Worm (Caenorhabditis elegans) whole organism, L4/young adult: Measurements from ENCODE around the gene egas-4.

Experiments
- W03F9.2 ChIP-seq: fragments of 150-350 bp; optimal IDR thresholded peaks from 2 replicates; lab custom pipeline; 2014; ENCODE audit warnings: missing biosample characterization, missing genetic modification characterization
- dao-5 ChIP-seq: sonication (generic microtip); optimal IDR thresholded peaks from 2 replicates; lab custom pipeline; 2016; ENCODE audit warnings: missing genotype, missing genetic modification characterization, moderate library complexity, missing compliant biosample characterization
- him-1 ChIP-seq: sonication (generic microtip); optimal IDR thresholded peaks from 2 replicates; lab custom pipeline; 2016; ENCODE audit warnings: missing genotype, missing genetic modification reagents, missing genetic modification characterization, missing compliant biosample characterization

The egas-4 gene

DNA sequence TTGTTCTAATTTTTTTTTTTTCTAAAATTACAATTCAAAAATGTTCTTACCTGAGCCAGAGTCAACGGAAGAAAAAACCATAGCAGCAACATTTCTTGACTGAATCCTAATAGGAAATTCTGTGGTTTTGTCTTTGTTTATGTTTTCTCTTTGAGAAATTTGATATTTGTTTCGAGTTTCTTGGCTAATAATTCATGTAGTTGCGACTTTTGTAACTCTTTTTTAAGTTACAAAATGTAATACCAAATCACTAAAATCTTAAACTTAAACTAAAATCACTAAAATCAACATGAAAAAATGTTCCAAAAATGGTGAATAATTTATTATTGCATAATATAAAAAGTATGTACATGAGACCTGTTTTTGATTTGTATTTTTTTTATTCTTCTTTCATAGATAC lies at the start of gene egas-4:
TSS of gene egas-4 (minus strand) at position 101 of the 400 bp plus-strand sequence.
- TF ChIP-seq him-1 (tag; lab: Kevin White, UChicago) (no peak), W03F9.2 (tag; lab: Kevin White, UChicago) (no peak), dao-5 (tag; lab: Kevin White, UChicago) (no peak)

DNA sequence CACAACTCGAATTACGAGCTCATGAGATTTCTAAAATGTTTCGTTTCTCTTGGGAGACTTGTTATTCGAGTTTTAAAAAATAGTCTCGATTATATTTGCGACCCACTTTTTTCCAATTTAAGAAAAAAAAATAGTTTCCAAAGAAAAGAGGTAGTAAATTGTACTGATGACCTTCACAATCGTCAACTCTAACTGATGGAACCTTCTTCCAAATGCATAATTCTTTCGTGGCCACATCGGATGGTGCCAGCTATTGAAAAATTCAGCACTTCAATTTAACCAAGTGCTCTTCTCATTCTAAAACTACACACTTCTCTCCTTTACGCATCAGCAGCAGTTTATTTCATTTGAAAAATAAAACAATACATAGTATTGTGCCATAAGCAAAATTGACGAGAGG lies 46.0 kb upstream of the egas-4 start:
- no peak for TF ChIP-seq him-1 (tag; lab: Kevin White, UChicago)
- TF ChIP-seq dao-5 (tag; lab: Kevin White, UChicago), result no peak
- no peak for TF ChIP-seq W03F9.2 (tag; lab: Kevin White, UChicago)

DNA sequence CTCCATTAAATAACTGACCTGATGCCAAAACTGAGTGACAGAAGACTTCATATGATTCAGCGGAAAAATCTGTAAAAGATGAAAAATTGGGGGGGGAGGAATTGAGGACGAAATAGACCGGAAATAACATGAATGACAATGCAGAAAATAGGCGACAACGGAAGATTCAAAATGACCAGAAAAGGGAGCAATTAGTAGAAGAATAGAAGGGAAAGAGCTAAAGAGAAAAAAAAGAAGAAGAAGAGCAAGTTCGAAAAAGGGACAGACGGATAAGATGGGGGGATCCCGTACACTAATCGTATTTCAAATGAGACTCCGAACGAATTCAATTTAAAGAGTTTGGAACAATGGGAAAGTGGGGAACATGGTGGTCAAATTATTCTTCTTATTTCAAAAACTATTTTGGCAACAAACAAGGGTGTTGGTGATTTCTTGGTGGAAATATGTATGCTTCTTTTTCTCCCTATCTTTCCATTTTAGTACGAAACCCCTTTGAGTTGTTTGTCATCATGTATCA lies 44.9 kb upstream of the egas-4 start, which contains the start of gene R05G6.10:
TSS of gene R05G6.10 (minus strand) at position 51 of the 517 bp plus-strand sequence.
- TF ChIP-seq him-1 (tag; lab: Kevin White, UChicago) (no peak), dao-5 (tag; lab: Kevin White, UChicago) (no peak), W03F9.2 (tag; lab: Kevin White, UChicago) (no peak)

DNA sequence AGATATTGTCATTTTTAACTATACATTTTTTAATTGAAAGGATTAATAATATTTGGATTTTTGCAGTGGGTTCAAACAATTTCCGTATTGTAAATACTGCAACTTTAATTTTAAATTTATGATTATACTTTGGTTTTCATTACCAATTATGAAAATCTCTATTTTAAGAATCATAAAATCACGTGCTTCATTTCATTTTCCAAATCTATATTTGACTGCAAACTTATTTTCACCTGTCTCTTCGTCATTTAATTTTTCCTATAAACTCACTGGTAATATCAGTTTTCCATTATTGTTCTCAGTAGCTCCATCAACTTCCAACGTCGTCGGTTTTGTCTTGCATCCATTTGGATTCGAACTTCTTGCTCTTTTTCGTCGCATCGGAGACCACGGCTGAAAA lies 34.7 kb upstream of the egas-4 start, which contains the start of gene R05G6.1:
TSS of gene R05G6.1 (plus strand) at position 301 of the 400 bp plus-strand sequence.
- no peak for TF ChIP-seq W03F9.2 (tag; lab: Kevin White, UChicago)
- no peak for TF ChIP-seq dao-5 (tag; lab: Kevin White, UChicago)
- no peak for TF ChIP-seq him-1 (tag; lab: Kevin White, UChicago)

DNA sequence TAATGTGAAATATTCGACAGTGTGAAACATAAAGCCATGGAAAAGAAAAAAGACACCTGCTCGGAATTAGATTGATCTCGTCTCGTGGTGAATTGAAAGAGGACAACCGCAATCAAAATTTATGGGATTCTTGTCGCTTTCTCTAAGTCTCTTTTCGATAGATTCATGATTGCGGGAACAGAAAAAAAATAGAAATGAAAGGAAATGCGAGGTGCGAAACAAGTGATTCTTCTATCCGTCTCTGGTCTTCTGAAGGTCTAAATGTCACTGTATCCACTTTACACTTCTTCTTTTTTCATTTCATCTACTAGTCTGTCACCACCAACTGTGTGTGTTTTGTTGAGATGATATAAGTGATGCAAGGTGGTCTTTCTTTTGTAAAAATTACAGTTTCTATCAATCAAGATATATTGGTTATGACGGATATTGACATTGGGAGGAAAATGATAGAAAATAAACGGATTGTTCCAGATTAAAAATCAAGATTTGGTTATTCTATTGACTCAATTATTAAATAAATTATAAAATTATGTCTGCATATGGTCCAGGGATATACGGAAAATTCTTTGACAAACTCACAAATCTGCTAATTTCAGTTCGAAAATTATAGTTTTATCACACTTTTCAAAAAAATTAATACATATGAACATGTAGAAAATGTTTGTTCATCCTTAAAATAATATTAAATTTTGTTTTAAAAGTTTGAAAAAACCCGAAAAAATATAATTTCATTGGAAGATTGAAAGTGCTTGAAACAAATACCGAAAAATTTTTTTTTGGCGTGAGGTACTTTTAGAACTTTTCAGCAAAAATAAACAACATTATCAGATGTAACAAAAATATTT lies 32.8 kb upstream of the egas-4 start:
- TF ChIP-seq him-1 (tag; lab: Kevin White, UChicago) (no peak), W03F9.2 (tag; lab: Kevin White, UChicago) (no peak), dao-5 (tag; lab: Kevin White, UChicago) (no peak)

DNA sequence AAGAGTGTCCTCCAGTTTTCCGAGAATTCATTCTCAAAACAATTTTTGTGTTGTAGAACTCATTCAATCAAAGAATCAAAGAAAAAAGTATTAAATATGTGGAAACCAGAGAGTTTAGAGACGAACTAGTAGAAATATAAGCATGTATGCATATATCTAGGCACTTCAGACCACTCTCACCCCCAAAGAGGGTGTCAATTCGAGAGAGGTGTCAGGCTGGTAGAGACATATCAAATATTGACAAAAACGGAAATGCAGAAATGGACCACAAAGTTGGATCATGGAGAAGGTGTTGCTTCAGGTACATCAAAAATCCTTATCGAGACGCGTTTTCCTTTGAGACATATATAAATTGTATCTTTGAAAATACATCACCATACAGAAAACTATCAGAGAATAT lies 26.1 kb upstream of the egas-4 start:
- TF ChIP-seq dao-5 (tag; lab: Kevin White, UChicago) (no peak), him-1 (tag; lab: Kevin White, UChicago) (no peak), W03F9.2 (tag; lab: Kevin White, UChicago) (no peak)

DNA sequence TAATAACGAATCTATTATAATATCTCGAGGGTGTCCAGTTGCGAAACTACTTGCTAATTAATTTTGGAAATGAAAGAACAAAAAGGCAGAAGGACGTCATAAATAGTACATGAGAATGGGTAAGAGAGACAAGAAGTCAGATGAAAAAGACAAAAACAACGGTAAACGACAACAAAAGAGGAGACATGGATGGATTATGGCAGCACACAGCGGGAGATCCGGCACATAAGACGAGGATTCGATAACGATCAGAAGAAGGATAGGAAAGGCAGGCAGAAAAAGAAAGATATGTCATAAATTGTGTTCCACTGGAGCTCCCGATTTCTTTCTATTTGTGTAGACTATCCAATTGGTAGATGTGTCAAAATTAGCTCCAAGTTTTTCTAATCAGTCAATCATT lies 23.9 kb upstream of the egas-4 start:
- no peak for TF ChIP-seq dao-5 (tag; lab: Kevin White, UChicago)
- no peak for TF ChIP-seq him-1 (tag; lab: Kevin White, UChicago)
- TF ChIP-seq W03F9.2 (tag; lab: Kevin White, UChicago), result no peak

DNA sequence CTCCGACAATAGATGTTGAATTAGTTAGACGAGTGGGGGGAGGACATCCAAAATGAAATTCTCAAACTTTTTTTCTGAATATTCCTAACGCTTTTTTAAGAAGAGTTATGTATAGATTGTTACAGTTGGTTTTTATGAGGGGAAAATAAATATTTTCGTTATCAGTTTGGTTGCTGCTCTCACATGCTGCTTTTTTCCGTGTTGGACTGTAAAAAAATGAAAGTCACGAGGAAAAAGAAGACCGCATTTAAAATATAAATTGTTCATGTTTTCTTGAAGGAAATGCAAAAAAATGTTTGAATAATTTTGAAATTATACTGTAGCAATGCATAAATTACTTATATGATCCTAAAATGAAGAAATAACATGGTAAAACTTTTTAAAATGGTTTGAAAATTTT lies 23.2 kb upstream of the egas-4 start:
- TF ChIP-seq him-1 (tag; lab: Kevin White, UChicago) (no peak), dao-5 (tag; lab: Kevin White, UChicago) (no peak), W03F9.2 (tag; lab: Kevin White, UChicago) (no peak)

DNA sequence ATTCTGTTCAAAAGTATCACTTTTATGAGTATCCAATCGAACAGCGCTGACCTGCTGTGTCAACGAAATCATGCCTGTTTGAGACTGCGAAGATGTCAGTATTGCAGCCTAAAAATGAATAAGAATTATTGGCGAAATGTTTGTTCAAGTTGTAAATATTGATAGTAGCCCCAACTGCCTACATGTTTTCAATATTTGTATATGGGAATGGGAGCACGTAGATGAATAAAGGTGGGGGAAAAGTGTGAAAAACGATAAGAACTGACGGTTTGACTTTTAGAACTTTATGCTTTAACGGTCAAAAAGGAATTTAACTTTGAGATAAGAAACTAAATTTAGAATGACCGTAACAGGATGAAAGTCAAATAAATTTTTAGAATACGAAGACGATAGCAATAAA lies 22.6 kb upstream of the egas-4 start:
- TF ChIP-seq W03F9.2 (tag; lab: Kevin White, UChicago) (no peak), him-1 (tag; lab: Kevin White, UChicago) (no peak), dao-5 (tag; lab: Kevin White, UChicago) (no peak)

DNA sequence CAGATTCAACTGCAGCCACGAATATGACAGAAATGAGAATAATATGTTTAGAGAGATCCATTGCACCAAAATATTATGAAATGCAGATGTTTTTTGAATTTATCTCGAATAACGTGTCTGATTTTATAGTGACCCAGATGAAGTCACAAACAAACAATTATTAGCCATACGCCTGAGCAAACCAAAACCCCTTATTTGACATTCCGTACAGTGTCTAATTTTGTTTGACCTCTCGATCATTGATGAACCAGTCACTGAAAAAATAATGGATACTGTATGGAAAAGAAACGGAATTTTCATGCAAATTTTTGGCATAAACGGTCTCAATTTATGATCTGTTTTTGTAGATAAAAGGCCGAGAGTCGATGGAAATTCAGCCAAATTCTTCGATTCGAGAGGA lies 18.5 kb upstream of the egas-4 start, which contains the start of the genes R05G6.9 and R05G6.3:
TSS of gene R05G6.9 (minus strand) at position 101 of the 400 bp plus-strand sequence.
TSS of gene R05G6.3 (plus strand) at position 386 of the 400 bp plus-strand sequence.
- TF ChIP-seq him-1 (tag; lab: Kevin White, UChicago), result no peak
- no peak for TF ChIP-seq dao-5 (tag; lab: Kevin White, UChicago)
- no peak for TF ChIP-seq W03F9.2 (tag; lab: Kevin White, UChicago)

DNA sequence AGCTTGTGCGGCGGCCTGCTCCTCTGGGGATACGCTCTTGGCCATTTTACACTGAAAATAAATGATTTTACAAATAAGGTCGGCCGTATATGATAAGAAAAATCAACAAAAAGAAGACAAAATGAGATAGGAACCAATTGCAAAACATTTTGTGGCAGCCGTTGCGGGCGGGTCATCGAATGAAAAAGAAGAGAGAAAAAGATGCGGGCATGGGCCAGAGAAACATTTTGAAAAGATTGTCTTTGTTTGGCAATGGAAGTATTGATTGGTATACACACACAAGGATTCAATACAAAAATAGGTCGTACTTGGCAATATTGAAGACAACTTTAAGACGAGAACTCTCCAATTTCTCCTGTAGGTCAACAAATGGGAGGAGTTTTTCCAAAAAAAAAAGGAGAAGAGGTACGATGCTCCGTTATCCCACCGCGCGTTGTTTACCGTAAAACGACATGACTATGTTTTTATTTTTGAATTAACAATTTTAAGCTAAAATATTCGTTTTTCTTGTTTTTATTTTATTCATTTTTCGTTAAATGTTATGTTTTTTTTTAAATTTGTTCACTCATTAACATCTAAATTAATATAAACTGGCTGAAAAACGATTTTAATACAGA lies 15.1 kb upstream of the egas-4 start, which contains the start of the genes plc-4 and R05G6.4:
TSS of gene plc-4 (minus strand) at position 51 of the 617 bp plus-strand sequence.
TSS of gene R05G6.4 (plus strand) at position 617 of the 617 bp plus-strand sequence.
- no peak for TF ChIP-seq W03F9.2 (tag; lab: Kevin White, UChicago)
- TF ChIP-seq dao-5 (tag; lab: Kevin White, UChicago), result no peak
- no peak for TF ChIP-seq him-1 (tag; lab: Kevin White, UChicago)

DNA sequence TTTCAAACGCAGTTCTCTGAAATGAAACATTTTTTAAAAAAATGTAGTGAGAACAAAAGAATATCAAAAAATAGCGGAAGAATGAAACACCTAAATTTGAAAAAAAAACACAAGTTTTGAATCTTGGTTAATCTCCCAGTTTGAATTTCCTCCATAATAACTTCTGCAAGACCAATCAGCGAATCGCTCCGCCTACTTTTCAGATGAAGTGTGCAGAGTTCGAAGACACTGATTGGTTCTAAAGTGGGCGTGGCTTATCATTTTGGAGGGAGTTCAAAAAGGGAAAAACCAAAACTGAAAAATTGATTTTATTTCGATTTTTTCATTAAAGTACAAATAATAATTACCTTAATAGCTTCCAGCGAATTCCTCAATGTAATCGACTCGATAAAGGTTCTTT lies 13.2 kb upstream of the egas-4 start:
- TF ChIP-seq him-1 (tag; lab: Kevin White, UChicago), result no peak
- TF ChIP-seq W03F9.2 (tag; lab: Kevin White, UChicago), result no peak
- no peak for TF ChIP-seq dao-5 (tag; lab: Kevin White, UChicago)

DNA sequence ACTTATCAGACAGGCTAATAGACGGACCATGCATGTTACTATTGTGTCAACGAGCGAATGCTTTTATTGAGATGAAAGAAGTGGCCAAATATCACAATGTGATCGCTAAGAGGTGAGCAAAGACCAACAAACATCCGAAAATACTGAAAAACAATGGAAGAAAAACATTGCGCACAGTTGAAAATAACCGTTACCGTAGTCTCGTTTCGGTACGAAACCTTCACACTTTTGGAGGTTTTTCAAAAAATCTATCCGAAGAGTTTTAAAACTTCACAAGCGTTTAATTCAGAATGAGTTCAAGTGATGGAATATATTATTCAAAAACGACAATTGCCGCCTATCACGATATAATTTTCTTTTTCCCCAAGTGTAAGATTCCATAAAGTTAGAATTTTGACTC lies 11.2 kb upstream of the egas-4 start:
- TF ChIP-seq him-1 (tag; lab: Kevin White, UChicago), result no peak
- TF ChIP-seq W03F9.2 (tag; lab: Kevin White, UChicago), result no peak
- TF ChIP-seq dao-5 (tag; lab: Kevin White, UChicago), result no peak
